Worm (Caenorhabditis elegans) whole organism, dauer: ENCODE results near the gene elt-3.
"Not testable (repeated sequence)": the region's sequence is repeated elsewhere in the genome, so short reads cannot be mapped to it uniquely, and the experiment has no call there.

Source experiments
- unc-62 ChIP-seq: sonication (generic microtip); optimal IDR thresholded peaks from 2 replicates; lab custom pipeline; 2017; ENCODE audit warnings: missing biosample characterization, missing genetic modification reagents, missing genetic modification characterization

elt-3 gene

ce11 chrX:13968292-13968691 is 33.6 kb downstream of the elt-3 start, which contains the start of gene pqn-39:
pqn-39 (minus strand) TSS chrX:13968676.
- TF ChIP-seq unc-62 (GFP tag; lab: Kevin White, UChicago): no peak

DNA sequence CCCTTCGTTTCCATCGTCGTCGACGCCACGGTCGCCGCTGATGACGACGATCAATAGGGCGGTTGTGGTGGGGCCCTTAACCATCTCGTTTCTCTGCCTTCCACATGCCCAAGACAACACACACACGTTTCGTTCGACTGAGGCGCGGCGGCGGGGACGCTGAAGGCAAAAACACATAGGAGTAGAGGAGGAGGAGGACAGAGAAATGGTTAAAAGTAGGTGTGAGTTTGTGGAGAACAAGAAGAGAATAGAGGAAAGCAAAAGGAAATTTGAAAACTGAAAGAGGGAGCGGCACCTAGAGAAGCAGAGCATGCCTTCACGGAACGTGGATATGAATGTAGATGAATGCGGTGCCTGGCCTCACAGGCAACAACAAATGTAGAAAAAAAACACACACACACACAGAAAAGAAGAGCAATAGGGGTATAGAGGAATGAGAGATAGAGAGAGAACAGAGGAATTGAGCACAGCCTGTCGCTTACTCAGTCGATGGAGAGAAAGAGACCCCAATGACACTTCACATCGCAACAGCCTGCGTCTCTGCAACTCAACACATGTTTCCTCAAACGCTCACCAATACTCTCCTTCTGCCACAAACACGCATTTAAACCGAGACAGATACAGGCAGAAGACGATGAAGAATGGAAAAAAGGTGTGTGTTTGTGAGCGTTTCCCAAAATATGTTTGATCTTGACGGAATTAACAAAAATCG is 34.7 kb downstream of the elt-3 start:
- TF ChIP-seq unc-62 (GFP tag; lab: Kevin White, UChicago): no peak

- no peak for TF ChIP-seq unc-62 (GFP tag; lab: Kevin White, UChicago)
These were observed 39.1 kb downstream of the elt-3 start for ce11 chrX:13973769-13974168.

DNA sequence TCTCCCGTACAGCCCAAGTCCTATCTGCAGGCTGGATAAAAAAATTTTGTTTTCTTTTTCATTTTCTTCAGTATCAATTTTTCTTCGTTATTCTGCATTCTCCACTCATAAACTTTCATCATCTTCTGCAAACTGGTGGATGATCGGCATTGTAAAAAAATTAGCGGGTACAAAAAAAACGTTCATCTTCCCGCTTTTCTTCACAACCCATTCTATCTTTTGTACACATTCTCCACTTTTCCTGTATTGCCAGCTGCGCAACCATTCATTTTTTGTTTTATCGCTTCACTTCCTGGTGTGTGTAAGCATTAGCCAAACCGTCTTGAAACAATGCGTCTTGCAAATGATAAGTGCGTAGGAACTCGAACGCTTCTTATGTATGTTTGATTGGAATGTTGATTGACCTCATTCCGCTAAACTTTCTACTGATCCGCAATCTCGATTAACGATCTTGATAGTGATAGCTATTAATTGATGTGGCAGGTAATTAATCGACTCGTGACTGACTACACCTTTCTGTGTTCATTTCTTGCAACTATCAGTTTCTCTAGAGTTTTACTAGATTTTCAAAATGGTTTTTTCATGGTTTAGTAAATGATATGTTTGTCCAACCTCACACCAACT is 39.9 kb downstream of the elt-3 start:
- no peak for TF ChIP-seq unc-62 (GFP tag; lab: Kevin White, UChicago)

DNA sequence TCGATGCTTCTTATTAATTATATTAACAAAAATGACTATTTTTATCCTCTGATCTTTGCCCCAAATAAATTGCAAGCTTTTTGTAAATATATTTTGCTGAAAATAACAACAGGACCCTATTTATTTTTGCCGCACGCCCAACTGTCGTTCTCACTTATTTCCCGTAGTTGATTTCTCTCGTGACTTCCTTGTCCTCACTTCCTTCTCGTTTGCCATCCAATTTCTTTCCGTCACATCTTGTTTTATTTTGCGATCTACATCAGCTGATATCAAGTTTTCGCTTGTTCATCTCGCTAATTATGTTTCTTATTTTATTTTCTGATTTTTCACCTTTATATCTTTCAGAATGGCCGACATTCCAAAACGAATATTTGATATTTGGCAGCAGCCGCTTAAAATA is 40.6 kb downstream of the elt-3 start, which contains the start of gene F48F7.5:
F48F7.5 (plus strand) TSS at position 340 of the 400 bp plus-strand sequence.
- TF ChIP-seq unc-62 (GFP tag; lab: Kevin White, UChicago): no peak

- no peak for TF ChIP-seq unc-62 (GFP tag; lab: Kevin White, UChicago)
These were observed 42.9 kb downstream of the elt-3 start, which contains the start of gene F48F7.6 for ce11 chrX:13977439-13978118. F48F7.6 (plus strand) TSS chrX:13977829.

ce11 chrX:13980417-13980816 is 45.7 kb downstream of the elt-3 start, which contains the start of gene arrd-24:
arrd-24 (minus strand) TSS chrX:13980517.
- not testable (repeated sequence) for TF ChIP-seq unc-62 (GFP tag; lab: Kevin White, UChicago)

DNA sequence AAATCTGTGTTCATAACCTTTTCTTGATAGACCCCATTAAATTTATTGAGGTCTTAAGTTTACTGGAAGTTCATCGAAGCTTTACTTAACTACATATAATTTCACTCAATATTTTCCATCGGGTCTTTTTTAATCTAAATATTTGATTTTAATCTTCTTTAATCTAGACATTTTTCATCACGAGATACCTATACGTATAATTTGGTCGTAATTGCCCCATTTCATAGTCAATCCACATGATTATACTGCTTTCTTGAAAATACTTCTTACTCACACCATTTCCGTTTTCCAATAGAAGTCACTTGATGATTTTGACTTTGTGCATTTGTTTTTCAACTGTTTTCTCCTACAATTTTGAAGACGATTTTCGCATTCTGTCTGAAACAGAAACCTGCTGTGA is 51.6 kb downstream of the elt-3 start, which contains the start of gene irld-24:
irld-24 (plus strand) TSS at position 301 of the 400 bp plus-strand sequence.
- no peak for TF ChIP-seq unc-62 (GFP tag; lab: Kevin White, UChicago)

DNA sequence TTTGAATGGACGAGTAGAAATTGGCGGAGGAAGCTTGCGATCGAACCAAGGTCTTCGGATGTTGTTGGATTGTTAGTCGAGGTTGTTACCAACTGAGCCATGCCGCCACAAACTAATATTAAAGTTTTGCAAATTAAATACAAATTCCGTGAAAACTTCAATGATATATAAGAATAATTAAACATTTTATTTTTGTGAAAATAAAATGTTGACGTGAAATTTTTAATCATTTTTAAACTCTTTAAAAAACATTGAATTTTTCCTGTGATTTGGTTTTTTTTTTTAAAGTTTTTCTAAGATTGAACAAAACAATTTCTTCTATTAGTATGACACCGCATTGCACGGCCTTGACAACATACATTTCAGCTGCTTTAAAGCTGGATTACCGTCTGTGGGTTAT is 56.0 kb downstream of the elt-3 start, which contains the start of gene C31E10.11:
C31E10.11 (minus strand) TSS at position 101 of the 400 bp plus-strand sequence.
- no peak for TF ChIP-seq unc-62 (GFP tag; lab: Kevin White, UChicago)
